Fruit fly (Drosophila melanogaster) whole organism, wandering third instar larva: ENCODE data around the gene spn-D.

Experiments
- Abd-B ChIP-seq: fragments of >200 bp; optimal IDR thresholded peaks from 2 replicates; lab custom pipeline; 2017; ENCODE audit warnings: missing biosample characterization, missing genetic modification characterization
- CG32264 ChIP-seq: fragments of 200-800 bp; sonication (Bioruptor generic); optimal IDR thresholded peaks from 2 replicates; lab custom pipeline; 2016; ENCODE audit warnings: missing biosample characterization, missing genetic modification characterization
- CG9705 ChIP-seq: fragments of 200-800 bp; sonication (Bioruptor generic); optimal IDR thresholded peaks from 2 replicates; lab custom pipeline; 2018; ENCODE audit warnings: missing biosample characterization, mild to moderate bottlenecking, missing genetic modification characterization
- CrebA ChIP-seq: fragments of 200-800 bp; sonication (Bioruptor generic); optimal IDR thresholded peaks from 2 replicates; lab custom pipeline; 2016; ENCODE audit warnings: missing biosample characterization, mild to moderate bottlenecking, missing genetic modification characterization, borderline replicate concordance
- Dfd ChIP-seq: fragments of >200 bp; optimal IDR thresholded peaks from 2 replicates; lab custom pipeline; 2017; ENCODE audit warnings: missing biosample characterization, missing genetic modification characterization
- Dif ChIP-seq: fragments of 200-275, 200-300 bp; sonication (Bioruptor generic); optimal IDR thresholded peaks from 2 replicates; lab custom pipeline; 2018; ENCODE audit warnings: missing biosample characterization, missing genetic modification characterization; ENCODE audit not compliant: partially characterized antibody
- GATAd ChIP-seq: sonication (Bioruptor generic); optimal IDR thresholded peaks from 2 replicates; lab custom pipeline; 2016; ENCODE audit warnings: missing biosample characterization, missing genetic modification characterization
- HLH106 ChIP-seq: fragments of 200-800 bp; optimal IDR thresholded peaks from 3 replicates; lab custom pipeline; 2019; ENCODE audit warnings: missing biosample characterization, mild to moderate bottlenecking, missing genetic modification characterization, moderate library complexity
- Hnf4 ChIP-seq: fragments of 200-800 bp; sonication (Bioruptor generic); optimal IDR thresholded peaks from 2 replicates; lab custom pipeline; 2016; ENCODE audit warnings: missing biosample characterization, mild to moderate bottlenecking, missing genetic modification characterization
- Hr78 ChIP-seq: fragments of >200 bp; optimal IDR thresholded peaks from 2 replicates; lab custom pipeline; 2017; ENCODE audit warnings: missing biosample characterization, missing genetic modification characterization
- Hr83 ChIP-seq: fragments of 200-300 bp; sonication (Bioruptor generic); optimal IDR thresholded peaks from 2 replicates; lab custom pipeline; 2016; ENCODE audit warnings: missing biosample characterization, mild to moderate bottlenecking, missing genetic modification characterization, moderate library complexity; ENCODE audit not compliant: poor library complexity, severe bottlenecking
- Jra ChIP-seq: sonication (Bioruptor generic); optimal IDR thresholded peaks from 2 replicates; lab custom pipeline; 2016; ENCODE audit warnings: missing biosample characterization, missing genetic modification characterization
- Mio ChIP-seq: sonication (Bioruptor generic); optimal IDR thresholded peaks from 2 replicates; lab custom pipeline; 2016; ENCODE audit warnings: missing biosample characterization, missing genetic modification characterization
- Myc ChIP-seq: fragments of >200 bp; optimal IDR thresholded peaks from 2 replicates; lab custom pipeline; 2017
- OdsH ChIP-seq: fragments of 200-800 bp; sonication (Bioruptor generic); optimal IDR thresholded peaks from 2 replicates; lab custom pipeline; 2016; ENCODE audit warnings: missing biosample characterization, mild to moderate bottlenecking, missing genetic modification characterization
- Rel ChIP-seq, 2 experiments: fragments of 200-800 bp; sonication (Bioruptor generic) in 1 of 2; optimal IDR thresholded peaks; 2 replicates in 1 of 2; 3 replicates in 1 of 2; lab custom pipeline; 2016 to 2019; ENCODE audit warnings: mild to moderate bottlenecking in 2 of 2, missing biosample characterization in 2 of 2, missing genetic modification characterization in 2 of 2, moderate library complexity in 1 of 2
- Sp1 ChIP-seq: fragments of 200-800 bp; sonication (Bioruptor generic); optimal IDR thresholded peaks from 3 replicates; lab custom pipeline; 2019; ENCODE audit warnings: missing biosample characterization, mild to moderate bottlenecking, missing genetic modification characterization, moderate library complexity
- Vsx2 ChIP-seq: fragments of 200-300, 225-300 bp; sonication (Bioruptor generic); optimal IDR thresholded peaks from 2 replicates; lab custom pipeline; 2018; ENCODE audit warnings: missing biosample characterization, missing genetic modification characterization; ENCODE audit not compliant: partially characterized antibody
- dl ChIP-seq, 2 experiments: fragments of 175-275, 200-275 bp in 1 of 2; fragments of 200-275 bp in 1 of 2; sonication (Bioruptor generic); optimal IDR thresholded peaks; lab custom pipeline; 2018; ENCODE audit warnings: mild to moderate bottlenecking in 2 of 2, missing biosample characterization in 2 of 2, missing genetic modification characterization in 2 of 2, moderate library complexity in 2 of 2; ENCODE audit not compliant: partially characterized antibody in 2 of 2, insufficient read depth in 1 of 2
- dmrt93B ChIP-seq: fragments of 200-800 bp; sonication (Bioruptor generic); optimal IDR thresholded peaks from 2 replicates; lab custom pipeline; 2018; ENCODE audit warnings: missing biosample characterization, mild to moderate bottlenecking, missing genetic modification characterization
- dsf ChIP-seq: sonication (Bioruptor generic); optimal IDR thresholded peaks from 2 replicates; lab custom pipeline; 2016; ENCODE audit warnings: missing biosample characterization, missing genetic modification characterization, borderline replicate concordance
- ey ChIP-seq: fragments of 200-800 bp; sonication (Bioruptor generic); optimal IDR thresholded peaks from 2 replicates; lab custom pipeline; 2016; ENCODE audit warnings: missing biosample characterization, missing genetic modification characterization
- foxo ChIP-seq, 2 experiments: fragments of 200-800 bp; sonication (Bioruptor generic); optimal IDR thresholded peaks; 2 replicates in 1 of 2; 3 replicates in 1 of 2; lab custom pipeline; 2016 to 2017; ENCODE audit warnings: missing biosample characterization in 2 of 2, missing genetic modification characterization in 2 of 2
- fru ChIP-seq: fragments of 200-800 bp; sonication (Bioruptor generic); optimal IDR thresholded peaks from 3 replicates; lab custom pipeline; 2016; ENCODE audit warnings: missing biosample characterization, mild to moderate bottlenecking, missing genetic modification characterization
- h ChIP-seq: fragments of 200-800 bp; sonication (Bioruptor generic); optimal IDR thresholded peaks from 3 replicates; lab custom pipeline; 2016; ENCODE audit warnings: missing biosample characterization, mild to moderate bottlenecking, missing genetic modification characterization
- jim ChIP-seq: fragments of 175-275, 200-325 bp; sonication (Bioruptor generic); optimal IDR thresholded peaks from 2 replicates; lab custom pipeline; 2016; ENCODE audit warnings: missing biosample characterization, mild to moderate bottlenecking, missing genetic modification characterization
- lola ChIP-seq: fragments of >200 bp; optimal IDR thresholded peaks from 2 replicates; lab custom pipeline; 2017; ENCODE audit warnings: missing biosample characterization, missing genetic modification characterization
- pan ChIP-seq: fragments of >200 bp; optimal IDR thresholded peaks from 2 replicates; lab custom pipeline; 2017
- psq ChIP-seq: fragments of 200-800 bp; sonication (Bioruptor generic); optimal IDR thresholded peaks from 3 replicates; lab custom pipeline; 2017; ENCODE audit warnings: missing biosample characterization, mild to moderate bottlenecking, missing genetic modification characterization, moderate library complexity
- rgr ChIP-seq: fragments of 200-800 bp; sonication (Bioruptor generic); optimal IDR thresholded peaks from 3 replicates; lab custom pipeline; 2016; ENCODE audit warnings: missing biosample characterization, mild to moderate bottlenecking, missing genetic modification characterization
- sage ChIP-seq: fragments of 200-800 bp; sonication (Bioruptor generic); optimal IDR thresholded peaks from 2 replicates; lab custom pipeline; 2016; ENCODE audit warnings: missing biosample characterization, mild to moderate bottlenecking, missing genetic modification characterization
- sv ChIP-seq: fragments of 200-800 bp; sonication (Bioruptor generic); optimal IDR thresholded peaks from 3 replicates; lab custom pipeline; 2016; ENCODE audit warnings: missing biosample characterization, missing genetic modification characterization
- tai ChIP-seq: sonication (Bioruptor generic); optimal IDR thresholded peaks from 2 replicates; lab custom pipeline; 2016; ENCODE audit warnings: missing biosample characterization, missing genetic modification characterization

spn-D gene

dm6 chr3R:27153062-27153878 is 12.2 kb upstream of the spn-D start:
- TF ChIP-seq Jra (peak; percentile 40), Hr78 (GFP tag; lab: Kevin White, UChicago) (no peak), dl (GFP tag; optimal IDR thresholded peaks at IDR 0.05; lab: Kevin White, UChicago; ENCODE audit: insufficient read depth in 1 of 2, partially characterized antibody in 2 of 2) (peak in 1 of 2 experiments; percentile 31), foxo (GFP tag; optimal IDR thresholded peaks at IDR 0.05; lab: Kevin White, UChicago) (peak in 1 of 2 experiments; percentile 38), Dfd (no peak), Rel (GFP tag; optimal IDR thresholded peaks at IDR 0.05; lab: Kevin White, UChicago) (no peak), Rel (tag; optimal IDR thresholded peaks at IDR 0.05; lab: Kevin White, UChicago) (peak; percentile 52), h (peak; percentile 67), sv (GFP tag; lab: Kevin White, UChicago) (peak; percentile 24), HLH106 (tag; lab: Kevin White, UChicago) (peak; percentile 20), psq (GFP tag; lab: Kevin White, UChicago) (peak; percentile 8), OdsH (peak; percentile 8), ey (peak; percentile 36), Vsx2 (GFP tag; lab: Kevin White, UChicago) (peak; percentile 65), dmrt93B (GFP tag; lab: Kevin White, UChicago) (no peak), jim (no peak)

- no peak for TF ChIP-seq CG9705 (GFP tag; lab: Kevin White, UChicago)
- no peak for TF ChIP-seq GATAd (GFP tag; lab: Kevin White, UChicago)
- no peak for TF ChIP-seq ey
- no peak for TF ChIP-seq Abd-B (GFP tag; lab: Kevin White, UChicago)
- no peak for TF ChIP-seq dmrt93B (GFP tag; lab: Kevin White, UChicago)
- no peak for TF ChIP-seq Rel (GFP tag; optimal IDR thresholded peaks at IDR 0.05; lab: Kevin White, UChicago)
- no peak for TF ChIP-seq Rel (tag; optimal IDR thresholded peaks at IDR 0.05; lab: Kevin White, UChicago)
- no peak for TF ChIP-seq Myc (lab: Kevin White, UChicago)
- no peak for TF ChIP-seq Dif (GFP tag; lab: Kevin White, UChicago)
- no peak for TF ChIP-seq dsf (GFP tag; lab: Kevin White, UChicago)
- no peak for TF ChIP-seq sv (GFP tag; lab: Kevin White, UChicago)
- no peak for TF ChIP-seq Hr78 (GFP tag; lab: Kevin White, UChicago)
- TF ChIP-seq OdsH, result no peak
- TF ChIP-seq Sp1 (GFP tag; lab: Kevin White, UChicago), result no peak
- no peak for TF ChIP-seq fru (GFP tag; lab: Kevin White, UChicago)
- TF ChIP-seq Jra, result no peak
- no peak for TF ChIP-seq HLH106 (tag; lab: Kevin White, UChicago)
- TF ChIP-seq CrebA (GFP tag; lab: Kevin White, UChicago), result no peak
These were observed 11.5 kb upstream of the spn-D start for dm6 chr3R:27154001-27154400.

dm6 chr3R:27157814-27158213 is 7.7 kb upstream of the spn-D start, which contains the start of gene grass:
Gene grass (plus strand): TSS chr3R:27157948.
- no peak for TF ChIP-seq Dif (GFP tag; lab: Kevin White, UChicago)
- TF ChIP-seq dl (GFP tag; optimal IDR thresholded peaks at IDR 0.05; lab: Kevin White, UChicago; ENCODE audit: insufficient read depth in 1 of 2, partially characterized antibody in 2 of 2), result no peak
- no peak for TF ChIP-seq lola
- TF ChIP-seq rgr (GFP tag; lab: Kevin White, UChicago), result no peak
- peak; percentile 16 for TF ChIP-seq h
- no peak for TF ChIP-seq CG32264 (GFP tag; lab: Kevin White, UChicago)
- no peak for TF ChIP-seq pan (lab: Kevin White, UChicago)
- TF ChIP-seq, all 38 proteins: peak for 1

dm6 chr3R:27159870-27160269 is 5.6 kb upstream of the spn-D start:
- TF ChIP-seq tai (GFP tag; lab: Kevin White, UChicago) (no peak), fru (GFP tag; lab: Kevin White, UChicago) (no peak), HLH106 (tag; lab: Kevin White, UChicago) (no peak), pan (lab: Kevin White, UChicago) (no peak), Vsx2 (GFP tag; lab: Kevin White, UChicago) (no peak), rgr (GFP tag; lab: Kevin White, UChicago) (no peak), Sp1 (GFP tag; lab: Kevin White, UChicago) (no peak), CrebA (GFP tag; lab: Kevin White, UChicago) (no peak), Jra (no peak), OdsH (no peak), Hnf4 (GFP tag; lab: Kevin White, UChicago) (no peak), dl (GFP tag; optimal IDR thresholded peaks at IDR 0.05; lab: Kevin White, UChicago; ENCODE audit: insufficient read depth in 1 of 2, partially characterized antibody in 2 of 2) (no peak), jim (no peak), Mio (GFP tag; lab: Kevin White, UChicago) (no peak), sage (GFP tag; lab: Kevin White, UChicago) (no peak), Hr83 (GFP tag; lab: Kevin White, UChicago) (no peak)
